Worm (Caenorhabditis elegans): ENCODE measurements around the gene lys-1.
A peak's percentile ranks its signal among the peaks of the same experiment; 100 is the strongest.

lys-1 gene

ce11 chrV:10320101-10320761, 42.5 kb downstream of the lys-1 start, which contains the start of the genes gna-1 and B0024.13 (continued):
- TF ChIP-seq rnt-1 (tag; optimal IDR thresholded peaks at IDR 0.05) (peak; percentile 97), fkh-4 (tag; optimal IDR thresholded peaks at IDR 0.05; ENCODE audit: borderline replicate concordance) (peak; percentile 87), mdl-1 (tag; optimal IDR thresholded peaks at IDR 0.05) (no peak), mep-1 (tag; optimal IDR thresholded peaks at IDR 0.05) (peak; percentile 72), zag-1 (tag; optimal IDR thresholded peaks at IDR 0.05) (no peak), sptf-1 (tag; optimal IDR thresholded peaks at IDR 0.05) (no peak), ceh-88 (GFP tag; IDR thresholded peaks at IDR 0.05) (peak; percentile 22; the same call in 1 of the 2 replicates), C34B4.2 (tag; optimal IDR thresholded peaks at IDR 0.05) (no peak), nhr-90 (tag; optimal IDR thresholded peaks at IDR 0.05; ENCODE audit: poor library complexity) (peak; percentile 83), alr-1 (tag; optimal IDR thresholded peaks at IDR 0.05; ENCODE audit: borderline replicate concordance) (no peak), lin-14 (GFP tag; optimal IDR thresholded peaks at IDR 0.05) (peak; percentile 84), aly-2 (tag; optimal IDR thresholded peaks at IDR 0.05) (no peak), lin-35 (GFP tag; optimal IDR thresholded peaks at IDR 0.05) (peak; percentile 50 to 59), F16B12.6 (tag; optimal IDR thresholded peaks at IDR 0.05) (no peak), C16A3.4 (tag; optimal IDR thresholded peaks at IDR 0.05) (peak; percentile 33), nhr-85 (tag) (peak; percentile 87), pax-3 (tag; optimal IDR thresholded peaks at IDR 0.05) (peak; percentile 51), nhr-11 (tag; optimal IDR thresholded peaks at IDR 0.05) (no peak), dsc-1 (tag; optimal IDR thresholded peaks at IDR 0.05) (peak; percentile 82), nhr-77 (tag; optimal IDR thresholded peaks at IDR 0.05) (peak; percentile 35), vab-15 (tag; optimal IDR thresholded peaks at IDR 0.05) (no peak), nhr-47 (tag; optimal IDR thresholded peaks at IDR 0.05) (peak; percentile 81), ceh-63 (GFP tag; optimal IDR thresholded peaks at IDR 0.05) (no peak), isw-1 (GFP tag; IDR thresholded peaks at IDR 0.05) (peak; percentile 57), hpl-2 (GFP tag; optimal IDR thresholded peaks at IDR 0.05) (no peak), nhr-84 (tag; optimal IDR thresholded peaks at IDR 0.05) (no peak), xbp-1 (tag; optimal IDR thresholded peaks at IDR 0.05) (peak; percentile 78), egl-27 (tag; optimal IDR thresholded peaks at IDR 0.05) (no peak), sox-4 (tag; optimal IDR thresholded peaks at IDR 0.05) (peak; percentile 77), elt-3 (tag; optimal IDR thresholded peaks at IDR 0.05) (no peak), elt-2 (tag; optimal IDR thresholded peaks at IDR 0.05) (peak; percentile 41)

- TF ChIP-seq sox-4 (tag; optimal IDR thresholded peaks at IDR 0.05) (no peak), nhr-71 (tag; optimal IDR thresholded peaks at IDR 0.05) (no peak), ets-5 (GFP tag; IDR thresholded peaks at IDR 0.05) (no peak), nhr-28 (tag; optimal IDR thresholded peaks at IDR 0.05) (no peak), ceh-63 (GFP tag; optimal IDR thresholded peaks at IDR 0.05) (no peak), ztf-11 (tag; optimal IDR thresholded peaks at IDR 0.05) (no peak), nhr-19 (GFP tag; conservative IDR thresholded peaks at IDR 0.05) (no peak), mab-9 (GFP tag; IDR thresholded peaks at IDR 0.05) (no peak), skn-1 (tag; optimal IDR thresholded peaks at IDR 0.05) (no peak), efl-3 (GFP tag; optimal IDR thresholded peaks at IDR 0.05) (no peak), ceh-82 (tag; optimal IDR thresholded peaks at IDR 0.05) (no peak), dsc-1 (tag; optimal IDR thresholded peaks at IDR 0.05) (no peak), ztf-4 (tag; optimal IDR thresholded peaks at IDR 0.05) (no peak), grh-1 (GFP tag; IDR thresholded peaks at IDR 0.05) (no peak), sup-37 (GFP tag; optimal IDR thresholded peaks at IDR 0.05) (no peak), nhr-11 (tag; optimal IDR thresholded peaks at IDR 0.05) (no peak), unc-98 (GFP tag; IDR thresholded peaks at IDR 0.05) (no peak), ama-1 (optimal IDR thresholded peaks at IDR 0.05) (no peak), lin-35 (GFP tag; optimal IDR thresholded peaks at IDR 0.05) (no peak), lin-15B (tag; optimal IDR thresholded peaks at IDR 0.05) (no peak)
Observed at ce11 chrV:10323537-10323936, 45.8 kb downstream of the lys-1 start.
